Worm (Caenorhabditis elegans): ENCODE measurements around the gene enpl-1.

enpl-1 gene

DNA sequence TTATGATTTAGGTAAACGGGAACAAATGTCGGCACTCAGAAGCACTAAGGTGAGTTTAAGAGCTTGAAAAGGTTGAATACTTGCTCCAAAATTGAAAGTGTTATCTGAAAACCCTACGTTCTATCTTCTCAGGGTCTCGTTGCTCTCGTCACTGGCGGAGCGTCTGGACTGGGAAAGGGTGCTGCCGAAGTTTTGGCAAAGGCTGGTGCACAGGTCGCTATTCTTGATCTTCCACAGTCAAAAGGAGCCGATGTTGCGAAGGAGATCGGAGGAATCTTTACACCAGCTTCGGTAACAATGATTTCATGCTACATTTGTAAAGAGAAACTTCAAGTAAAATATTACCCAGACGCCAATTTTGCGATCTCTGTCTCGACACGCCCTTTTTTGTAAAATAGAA, 12.2 kb downstream of the enpl-1 start, which contains the start of gene ard-1:
ard-1 (plus strand) TSS at position 12 of the 400 bp plus-strand sequence.
- TF ChIP-seq madf-3 (GFP tag; IDR thresholded peaks at IDR 0.05) (0 out of 2 replicates have a peak, but pooled peaks have one; percentile 32), xnd-1 (tag; optimal IDR thresholded peaks at IDR 0.05) (peak; percentile 10), hsf-1 (GFP tag; IDR thresholded peaks at IDR 0.05) (0 out of 2 replicates have a peak, but pooled peaks have one; percentile 15), B0336.3 (GFP tag; IDR thresholded peaks at IDR 0.05) (0 out of 2 replicates have a peak, but pooled peaks have one; percentile 39), ztf-25 (GFP tag; IDR thresholded peaks at IDR 0.05) (no peak)

DNA sequence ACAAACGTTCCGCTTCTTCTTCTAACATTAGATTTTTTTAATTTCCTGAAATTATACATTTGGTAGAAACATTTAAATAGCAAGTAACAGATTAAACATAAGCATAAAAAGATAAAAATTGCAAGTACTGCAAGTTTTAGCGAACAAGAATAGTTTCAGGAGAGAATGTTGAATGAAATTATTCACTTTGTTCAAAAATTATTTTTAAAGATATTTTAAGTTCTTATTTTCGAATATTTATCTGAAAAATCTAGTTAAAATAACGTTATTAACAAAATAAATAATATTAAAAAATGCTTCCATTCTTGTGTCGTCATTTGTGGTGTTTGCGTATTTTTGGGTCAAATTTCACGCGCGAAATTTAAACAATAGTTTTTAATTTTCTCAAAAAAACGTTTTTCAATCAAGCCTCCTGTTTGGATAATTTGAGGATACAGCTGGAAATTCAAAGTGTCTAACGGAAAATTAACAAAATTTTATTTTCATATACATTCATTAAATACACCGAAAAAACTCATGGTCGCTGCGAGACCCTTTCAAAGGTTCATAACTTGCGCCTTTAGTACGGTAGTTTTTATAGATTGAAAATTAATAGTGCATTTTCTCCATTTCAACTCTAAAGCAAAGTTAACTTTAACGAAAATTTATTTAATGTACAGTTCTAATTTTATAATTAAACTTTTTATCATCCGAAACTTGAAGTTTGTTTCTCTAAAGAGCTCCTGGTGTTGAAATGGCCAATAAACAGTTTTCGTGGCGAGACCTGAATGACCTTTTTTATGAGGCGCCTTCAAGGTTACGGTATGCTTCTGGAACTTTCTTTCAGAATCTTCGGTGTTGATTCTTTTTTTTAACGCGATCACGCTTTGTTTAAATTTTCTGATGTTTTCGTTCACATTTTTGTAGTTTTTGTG, 23.5 kb downstream of the enpl-1 start, which contains the start of gene skih-2:
skih-2 (minus strand) TSS at position 51 of the 914 bp plus-strand sequence.
- TF ChIP-seq lsy-27 (tag; optimal IDR thresholded peaks at IDR 0.05; ENCODE audit: borderline replicate concordance, insufficient read depth) (no peak), mes-4 (tag; optimal IDR thresholded peaks at IDR 0.05) (no peak), ztf-26 (tag; optimal IDR thresholded peaks at IDR 0.05) (no peak), akir-1 (GFP tag; optimal IDR thresholded peaks at IDR 0.05) (no peak), ceh-100 (GFP tag; IDR thresholded peaks at IDR 0.05) (peak; percentile 44), rcor-1 (GFP tag; IDR thresholded peaks at IDR 0.05) (peak; percentile 30; the same call in 1 of the 2 replicates), lin-35 (GFP tag; optimal IDR thresholded peaks at IDR 0.05) (peak in 1 of 3 experiments; percentile 81), F49E8.2 (tag; optimal IDR thresholded peaks at IDR 0.05; ENCODE audit: insufficient read depth) (peak; percentile 66), mxl-1 (tag; optimal IDR thresholded peaks at IDR 0.05) (no peak), ceh-79 (tag; optimal IDR thresholded peaks at IDR 0.05) (no peak), ztf-6 (GFP tag; IDR thresholded peaks at IDR 0.05) (no peak), T07F8.4 (tag; optimal IDR thresholded peaks at IDR 0.05) (no peak), cebp-2 (GFP tag; IDR thresholded peaks at IDR 0.05) (no peak), xnd-1 (tag; optimal IDR thresholded peaks at IDR 0.05) (peak; percentile 91), ama-1 (optimal IDR thresholded peaks at IDR 0.05) (no peak), ama-1 (GFP tag; optimal IDR thresholded peaks at IDR 0.05) (no peak), B0019.2 (GFP tag; conservative IDR thresholded peaks at IDR 0.05) (no peak), him-1 (tag; optimal IDR thresholded peaks at IDR 0.05) (peak; percentile 2), ZK185.1 (tag; optimal IDR thresholded peaks at IDR 0.05; ENCODE audit: poor library complexity, severe bottlenecking) (no peak), let-526 (GFP tag; IDR thresholded peaks at IDR 0.05) (no peak), nhr-179 (tag; optimal IDR thresholded peaks at IDR 0.05) (no peak), snpc-4 (GFP tag; optimal IDR thresholded peaks at IDR 0.05) (no peak), snpc-4 (tag; optimal IDR thresholded peaks at IDR 0.05) (peak in 2 of 4 experiments; percentile 16 to 20), zim-3 (tag; optimal IDR thresholded peaks at IDR 0.05) (no peak), snpc-3.4 (tag; optimal IDR thresholded peaks at IDR 0.05) (peak; percentile 14), F10E7.11 (tag; optimal IDR thresholded peaks at IDR 0.05) (no peak), Y53F4B.3 (GFP tag; IDR thresholded peaks at IDR 0.05) (no peak), bed-1 (GFP tag; IDR thresholded peaks at IDR 0.05) (no peak), Y79H2A.3 (GFP tag; conservative IDR thresholded peaks at IDR 0.05) (no peak), ceh-58 (GFP tag; IDR thresholded peaks at IDR 0.05) (no peak), ekl-4 (GFP tag; IDR thresholded peaks at IDR 0.05) (0 out of 2 replicates have a peak, but pooled peaks have one; percentile 15), rpc-1 (optimal IDR thresholded peaks at IDR 0.05) (no peak), rpc-1 (tag; optimal IDR thresholded peaks at IDR 0.05) (no peak), F52B5.7 (tag; optimal IDR thresholded peaks at IDR 0.05) (no peak), die-1 (tag; optimal IDR thresholded peaks at IDR 0.05) (no peak), F57A8.1 (GFP tag; optimal IDR thresholded peaks at IDR 0.05) (no peak), nhr-120 (GFP tag; IDR thresholded peaks at IDR 0.05) (no peak), F39B2.1 (GFP tag; IDR thresholded peaks at IDR 0.05) (no peak), snpc-1.1 (tag; optimal IDR thresholded peaks at IDR 0.05; ENCODE audit: insufficient read depth) (no peak), dpl-1 (GFP tag; optimal IDR thresholded peaks at IDR 0.05) (peak; percentile 70), unc-130 (GFP tag; optimal IDR thresholded peaks at IDR 0.05) (peak; percentile 16), dpff-1 (tag; optimal IDR thresholded peaks at IDR 0.05) (no peak)

Data from whole organism, young adult.